Fruit fly (Drosophila melanogaster) whole organism: Measurements from ENCODE around the gene Tailor.

Experiments used
- CG8478 ChIP-seq: fragments of >200 bp; optimal IDR thresholded peaks from 2 replicates; lab custom pipeline; 2018; ENCODE audit warnings: inconsistent platforms
- EcR ChIP-seq, 2 experiments: fragments of >200 bp; optimal IDR thresholded peaks; 2 replicates each; lab custom pipeline; 2017; ENCODE audit warnings: missing biosample characterization in 2 of 2, missing genetic modification characterization in 2 of 2, missing genetic modification reagents in 2 of 2
- psq ChIP-seq: fragments of >200 bp; optimal IDR thresholded peaks from 2 replicates; lab custom pipeline; 2017

DNA sequence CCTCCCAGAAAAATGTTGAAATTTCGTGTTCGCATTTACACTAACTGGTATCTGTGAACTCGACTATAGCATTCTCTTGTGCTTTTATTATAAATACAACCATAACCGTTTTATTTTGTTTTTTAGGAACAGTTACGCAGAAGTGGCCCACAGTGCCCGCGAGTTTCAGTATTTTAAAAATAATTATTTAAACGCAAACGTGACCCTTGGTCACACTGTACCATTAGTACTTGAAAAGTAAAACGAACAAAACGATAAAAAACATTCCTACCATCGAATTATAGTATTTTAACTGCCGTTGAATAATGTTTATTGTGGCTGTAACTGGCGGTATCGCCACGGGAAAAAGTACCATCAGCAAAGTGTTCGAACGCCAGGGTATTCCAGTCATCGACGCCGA lies 3.9 kb downstream of the Tailor start, which contains the start of gene Dpck:
- TF ChIP-seq EcR (GFP tag; optimal IDR thresholded peaks at IDR 0.05; lab: Kevin White, UChicago) (no peak), CG8478 (no peak), psq (lab: Kevin White, UChicago) (no peak)
